Fruit fly (Drosophila melanogaster) whole organism, embryonic: ENCODE measurements around the gene IscU.

Experiments used
- Ada2b ChIP-seq: fragments of 200-800 bp; sonication (Bioruptor generic); IDR thresholded peaks from 2 replicates; pipeline ENCODE4 v1.3.6; 2022; ENCODE audit warnings: missing biosample characterization, missing genetic modification characterization
- B-H1 ChIP-seq: fragments of 200-800 bp; sonication (Bioruptor generic); IDR thresholded peaks from 3 replicates; pipeline ENCODE4 v1.3.6; 2022; ENCODE audit warnings: missing biosample characterization, missing genetic modification characterization
- CG10274 ChIP-seq: fragments of 200-800 bp; sonication (Bioruptor generic); optimal IDR thresholded peaks from 3 replicates; lab custom pipeline; 2017; ENCODE audit warnings: missing biosample characterization, mild to moderate bottlenecking, missing genetic modification characterization
- CG10431 ChIP-seq: fragments of 200-800 bp; sonication (Bioruptor generic); optimal IDR thresholded peaks from 3 replicates; lab custom pipeline; 2018; ENCODE audit warnings: missing biosample characterization, mild to moderate bottlenecking, missing genetic modification characterization
- CG10565 ChIP-seq: fragments of 200-800 bp; sonication (Bioruptor generic); optimal IDR thresholded peaks from 3 replicates; lab custom pipeline; 2016; ENCODE audit warnings: missing biosample characterization, mild to moderate bottlenecking, missing genetic modification characterization
- CG11696 ChIP-seq: fragments of 200-800 bp; sonication (Bioruptor generic); IDR thresholded peaks from 2 replicates; pipeline ENCODE4 v1.3.6; 2022; ENCODE audit warnings: missing biosample characterization, missing genetic modification characterization
- CG11723 ChIP-seq: fragments of 200-800 bp; sonication (Bioruptor generic); optimal IDR thresholded peaks from 2 replicates; lab custom pipeline; 2017; ENCODE audit warnings: missing biosample characterization, mild to moderate bottlenecking, missing genetic modification characterization
- CG12659 ChIP-seq: fragments of 200-800 bp; sonication (Bioruptor generic); optimal IDR thresholded peaks from 3 replicates; lab custom pipeline; 2017; ENCODE audit warnings: mild to moderate bottlenecking, missing biosample characterization, missing genetic modification reagents, missing genetic modification characterization
- CG13296 ChIP-seq: fragments of 200-800 bp; sonication (Bioruptor generic); optimal IDR thresholded peaks from 3 replicates; lab custom pipeline; 2018; ENCODE audit warnings: missing biosample characterization, mild to moderate bottlenecking, missing genetic modification characterization
- CG13775 ChIP-seq: fragments of 200-800 bp; sonication (Bioruptor generic); optimal IDR thresholded peaks from 3 replicates; lab custom pipeline; 2017; ENCODE audit warnings: missing biosample characterization, mild to moderate bottlenecking, missing genetic modification characterization
- CG13894 ChIP-seq: fragments of 200-800 bp; sonication (Bioruptor generic); optimal IDR thresholded peaks from 3 replicates; lab custom pipeline; 2018; ENCODE audit warnings: missing biosample characterization, mild to moderate bottlenecking, missing genetic modification characterization, moderate library complexity
- CG30020 ChIP-seq: fragments of 200-800 bp; optimal IDR thresholded peaks from 2 replicates; lab custom pipeline; 2019; ENCODE audit warnings: missing biosample characterization, mild to moderate bottlenecking, missing genetic modification characterization, moderate library complexity
- CG33213 ChIP-seq: fragments of 200-800 bp; sonication (Bioruptor generic); optimal IDR thresholded peaks from 3 replicates; lab custom pipeline; 2016; ENCODE audit warnings: missing biosample characterization, missing genetic modification characterization
- CG4424 ChIP-seq: fragments of 200-800 bp; sonication (Bioruptor generic); optimal IDR thresholded peaks from 3 replicates; lab custom pipeline; 2016; ENCODE audit warnings: missing biosample characterization, missing genetic modification characterization
- CG8478 ChIP-seq: fragments of >200 bp; optimal IDR thresholded peaks from 2 replicates; lab custom pipeline; 2018
- CG9797 ChIP-seq: fragments of 200-800 bp; sonication (Bioruptor generic); optimal IDR thresholded peaks from 3 replicates; lab custom pipeline; 2018; ENCODE audit warnings: missing biosample characterization, mild to moderate bottlenecking, missing genetic modification characterization
- Dad ChIP-seq: fragments of 200-800 bp; sonication (Bioruptor generic); optimal IDR thresholded peaks from 3 replicates; lab custom pipeline; 2016; ENCODE audit warnings: missing biosample characterization, missing genetic modification characterization
- Doc3 ChIP-seq: fragments of 200-800 bp; sonication (Bioruptor generic); IDR thresholded peaks from 3 replicates; pipeline ENCODE4 v1.3.6; 2022; ENCODE audit warnings: missing biosample characterization, missing genetic modification characterization; ENCODE audit not compliant: partially characterized antibody
- E2f1 ChIP-seq: fragments of 200-800 bp; sonication (Bioruptor generic); IDR thresholded peaks from 2 replicates; pipeline ENCODE4 v1.3.6; 2022; ENCODE audit warnings: missing biosample characterization, missing genetic modification characterization
- ERR ChIP-seq: fragments of 200-800 bp; sonication (Bioruptor generic); optimal IDR thresholded peaks from 2 replicates; lab custom pipeline; 2016; ENCODE audit warnings: missing biosample characterization, missing genetic modification characterization
- HLH3B ChIP-seq: fragments of 200-800 bp; sonication (Bioruptor generic); IDR thresholded peaks from 2 replicates; pipeline ENCODE4 v1.3.6; 2022; ENCODE audit warnings: missing biosample characterization, missing genetic modification characterization
- HLH4C ChIP-seq: fragments of 200-800 bp; sonication (Bioruptor generic); IDR thresholded peaks from 3 replicates; pipeline ENCODE4 v1.3.6; 2022; ENCODE audit warnings: missing biosample characterization, missing genetic modification characterization; ENCODE audit not compliant: partially characterized antibody
- Hr3 ChIP-seq: fragments of 200-800 bp; sonication (Bioruptor generic); optimal IDR thresholded peaks from 3 replicates; lab custom pipeline; 2016; ENCODE audit warnings: missing biosample characterization, missing genetic modification characterization
- Hr51 ChIP-seq, 2 experiments: fragments of 200-800 bp; sonication (Bioruptor generic); optimal IDR thresholded peaks; 2 replicates in 1 of 2; 3 replicates in 1 of 2; lab custom pipeline; 2016 to 2018; ENCODE audit warnings: missing biosample characterization in 2 of 2, missing genetic modification characterization in 2 of 2, mild to moderate bottlenecking in 1 of 2, moderate library complexity in 1 of 2
- Mrtf ChIP-seq: fragments of 200-800 bp; sonication (Bioruptor generic); IDR thresholded peaks from 3 replicates; pipeline ENCODE4 v1.3.6; 2022; ENCODE audit warnings: missing biosample characterization, missing genetic modification characterization
- NC2α ChIP-seq: fragments of 200-800 bp; sonication (Bioruptor generic); optimal IDR thresholded peaks from 2 replicates; lab custom pipeline; 2016; ENCODE audit warnings: missing biosample characterization, missing genetic modification characterization
- Poxn ChIP-seq: fragments of 200-800 bp; sonication (Bioruptor generic); IDR thresholded peaks from 2 replicates; pipeline ENCODE4 v1.3.6; 2022; ENCODE audit warnings: missing biosample characterization, missing genetic modification characterization
- Xrp1 ChIP-seq: fragments of 200-800 bp; sonication (Bioruptor generic); IDR thresholded peaks from 2 replicates; pipeline ENCODE4 v1.3.6; 2022; ENCODE audit warnings: missing biosample characterization, missing genetic modification characterization
- al ChIP-seq: fragments of 200-800 bp; sonication (Bioruptor generic); IDR thresholded peaks from 2 replicates; pipeline ENCODE4 v1.3.6; 2022; ENCODE audit warnings: missing biosample characterization, missing genetic modification characterization
- bsh ChIP-seq, 2 experiments: fragments of 200-800 bp; sonication (Bioruptor generic); optimal IDR thresholded peaks; 2 replicates each; lab custom pipeline; 2017 to 2018; ENCODE audit warnings: mild to moderate bottlenecking in 2 of 2, missing biosample characterization in 2 of 2, missing genetic modification characterization in 2 of 2, moderate library complexity in 1 of 2
- btn ChIP-seq: fragments of 200-800 bp; sonication (Bioruptor generic); optimal IDR thresholded peaks from 2 replicates; lab custom pipeline; 2016; ENCODE audit warnings: missing biosample characterization, missing genetic modification characterization
- cato ChIP-seq: fragments of 200-800 bp; sonication (Bioruptor generic); optimal IDR thresholded peaks from 2 replicates; lab custom pipeline; 2016; ENCODE audit warnings: missing biosample characterization, missing genetic modification characterization, borderline replicate concordance
- chif ChIP-seq, 2 experiments: fragments of 200-800 bp; sonication (Bioruptor generic); optimal IDR thresholded peaks; 3 replicates each; lab custom pipeline; 2016; ENCODE audit warnings: missing biosample characterization in 2 of 2, missing genetic modification characterization in 2 of 2
- dan ChIP-seq: fragments of 200-800 bp; sonication (Bioruptor generic); IDR thresholded peaks from 2 replicates; pipeline ENCODE4 v1.3.6; 2022; ENCODE audit warnings: missing biosample characterization, missing genetic modification characterization
- dmrt11E ChIP-seq: fragments of 200-800 bp; sonication (Bioruptor generic); optimal IDR thresholded peaks from 3 replicates; lab custom pipeline; 2018; ENCODE audit warnings: missing biosample characterization, mild to moderate bottlenecking, missing genetic modification characterization, moderate library complexity
- eve ChIP-seq, 2 experiments: fragments of >200 bp; optimal IDR thresholded peaks; 2 replicates each; lab custom pipeline; 2017; ENCODE audit warnings: missing biosample characterization in 2 of 2, missing genetic modification characterization in 2 of 2
- gsb ChIP-seq: fragments of 200-800 bp; sonication (Bioruptor generic); IDR thresholded peaks from 2 replicates; pipeline ENCODE4 v1.3.6; 2022; ENCODE audit warnings: missing biosample characterization, missing genetic modification characterization
- her ChIP-seq: fragments of 200-800 bp; sonication (Bioruptor generic); optimal IDR thresholded peaks from 2 replicates; lab custom pipeline; 2016; ENCODE audit warnings: missing biosample characterization, missing genetic modification characterization
- kah ChIP-seq: fragments of 200-800 bp; sonication (Bioruptor generic); optimal IDR thresholded peaks from 2 replicates; lab custom pipeline; 2018; ENCODE audit warnings: missing biosample characterization, mild to moderate bottlenecking, missing genetic modification characterization
- ken ChIP-seq: fragments of 200-800 bp; sonication (Bioruptor generic); IDR thresholded peaks from 3 replicates; pipeline ENCODE4 v1.3.6; 2022; ENCODE audit warnings: missing biosample characterization, missing genetic modification characterization
- kni ChIP-seq: fragments of 200-800 bp; sonication (Bioruptor generic); optimal IDR thresholded peaks from 3 replicates; lab custom pipeline; 2017; ENCODE audit warnings: mild to moderate bottlenecking, missing biosample characterization, missing genetic modification reagents, missing genetic modification characterization
- luna ChIP-seq: fragments of 200-800 bp; sonication (Bioruptor generic); optimal IDR thresholded peaks from 2 replicates; lab custom pipeline; 2016; ENCODE audit warnings: missing biosample characterization, missing genetic modification characterization
- pan ChIP-seq, 4 experiments: fragments of >200 bp in 3 of 4; fragments of 200-800 bp in 1 of 4; sonication (Bioruptor generic) in 1 of 4; optimal IDR thresholded peaks in 3 of 4; IDR thresholded peaks in 1 of 4; 2 replicates each; pipeline versions ENCODE4 v1.3.6 to Lab custom; 2017 to 2022; ENCODE audit warnings: missing biosample characterization in 2 of 4, missing genetic modification characterization in 2 of 4, mixed read lengths in 1 of 4
- ro ChIP-seq: fragments of 200-800 bp; sonication (Bioruptor generic); IDR thresholded peaks from 2 replicates; pipeline ENCODE4 v1.3.6; 2022; ENCODE audit warnings: missing biosample characterization, missing genetic modification characterization
- sd ChIP-seq: fragments of 200-800 bp; sonication (Bioruptor generic); optimal IDR thresholded peaks from 3 replicates; lab custom pipeline; 2018; ENCODE audit warnings: missing biosample characterization, mild to moderate bottlenecking, missing genetic modification characterization, moderate library complexity
- slp2 ChIP-seq: fragments of 200-800 bp; sonication (Bioruptor generic); optimal IDR thresholded peaks from 2 replicates; lab custom pipeline; 2016; ENCODE audit warnings: missing biosample characterization, missing genetic modification characterization
- vvl ChIP-seq: fragments of 200-800 bp; sonication (Bioruptor generic); IDR thresholded peaks from 2 replicates; pipeline ENCODE4 v1.3.6; 2022; ENCODE audit warnings: missing biosample characterization, missing genetic modification characterization
- wek ChIP-seq: fragments of 200-800 bp; sonication (Bioruptor generic); optimal IDR thresholded peaks from 3 replicates; lab custom pipeline; 2018; ENCODE audit warnings: missing biosample characterization, mild to moderate bottlenecking, missing genetic modification characterization, moderate library complexity
- yki ChIP-seq: fragments of >200 bp; optimal IDR thresholded peaks from 3 replicates; lab custom pipeline; 2018
- zen2 ChIP-seq: fragments of 200-800 bp; sonication (Bioruptor generic); IDR thresholded peaks from 3 replicates; pipeline ENCODE4 v1.3.6; 2022; ENCODE audit warnings: missing biosample characterization, missing genetic modification characterization; ENCODE audit not compliant: partially characterized antibody

Gene IscU

dm6 chr3R:8811323-8811936 lies 12.5 kb downstream of the IscU start (continued):
- peak; percentile 98 for TF ChIP-seq E2f1 (GFP tag; lab: Robert Waterston, UW)
- TF ChIP-seq Hr51 (GFP tag; optimal IDR thresholded peaks at IDR 0.05; lab: Kevin White, UChicago), result peak; percentile 99
- peak; percentile 95 for TF ChIP-seq CG10274
- no peak for TF ChIP-seq yki (lab: Kevin White, UChicago)
- peak; percentile 99 for TF ChIP-seq Hr3
- peak; percentile 98 for TF ChIP-seq ERR (GFP tag; lab: Kevin White, UChicago)
- peak; percentile 99 for TF ChIP-seq CG13894 (tag; lab: Kevin White, UChicago)
- TF ChIP-seq CG13296 (GFP tag; lab: Kevin White, UChicago), result peak; percentile 99
- TF ChIP-seq CG30020, result peak; percentile 86
- peak; percentile 86 for TF ChIP-seq CG10431 (GFP tag; lab: Kevin White, UChicago)
- peak; percentile 98 for TF ChIP-seq gsb
- TF ChIP-seq wek (GFP tag; lab: Kevin White, UChicago), result peak; percentile 95
- TF ChIP-seq CG11696 (GFP tag; lab: Robert Waterston, UW), result peak; percentile 96
- TF ChIP-seq Ada2b (GFP tag; lab: Robert Waterston, UW), result peak; percentile 99
- TF ChIP-seq dan (GFP tag; lab: Robert Waterston, UW), result no peak
- TF ChIP-seq slp2 (GFP tag; lab: Kevin White, UChicago), result peak; percentile 96
- TF ChIP-seq NC2α (GFP tag; lab: Kevin White, UChicago), result peak; percentile 98
- no peak for TF ChIP-seq CG8478 (lab: Kevin White, UChicago)
- peak; percentile 97 for TF ChIP-seq btn (GFP tag; lab: Kevin White, UChicago)
- TF ChIP-seq CG33213 (GFP tag; lab: Kevin White, UChicago), result peak; percentile 99
- TF ChIP-seq her, result peak; percentile 96
- peak; percentile 98 for TF ChIP-seq cato (GFP tag; lab: Kevin White, UChicago)
- peak; percentile 95 for TF ChIP-seq CG10565 (GFP tag; lab: Kevin White, UChicago)
- TF ChIP-seq CG4424 (GFP tag; lab: Kevin White, UChicago), result peak; percentile 99
- TF ChIP-seq bsh (GFP tag; optimal IDR thresholded peaks at IDR 0.05; lab: Kevin White, UChicago), result peak; percentile 96 to 99
- TF ChIP-seq ken (GFP tag; lab: Robert Waterston, UW), result peak; percentile 98
- peak; percentile 99 for TF ChIP-seq vvl
- peak; percentile 97 for TF ChIP-seq CG13775 (GFP tag; lab: Kevin White, UChicago)
- TF ChIP-seq chif (GFP tag; optimal IDR thresholded peaks at IDR 0.05; lab: Kevin White, UChicago), result peak; percentile 98 to 99
- TF ChIP-seq pan (optimal IDR thresholded peaks at IDR 0.05; lab: Kevin White, UChicago), result no peak
- TF ChIP-seq pan (GFP tag; optimal IDR thresholded peaks at IDR 0.05 in 1 of 2, IDR thresholded peaks at IDR 0.05 in 1 of 2), result peak in 1 of 2 experiments; percentile 99
- peak; percentile 98 for TF ChIP-seq Poxn (GFP tag; lab: Robert Waterston, UW)
- no peak for TF ChIP-seq Doc3 (GFP tag; lab: Robert Waterston, UW)
- peak; percentile 98 for TF ChIP-seq luna (GFP tag; lab: Kevin White, UChicago)
- peak; percentile 99; the same call in 2 of the 3 replicates for TF ChIP-seq Mrtf (GFP tag; lab: Robert Waterston, UW)
- peak; percentile 99 for TF ChIP-seq Dad
- peak; percentile 97 for TF ChIP-seq CG11723 (GFP tag; lab: Kevin White, UChicago)
- TF ChIP-seq zen2 (GFP tag; lab: Robert Waterston, UW), result no peak
- peak in 1 of 2 experiments; percentile 99 for TF ChIP-seq eve (GFP tag; optimal IDR thresholded peaks at IDR 0.05; lab: Kevin White, UChicago)
- no peak for TF ChIP-seq HLH4C (GFP tag; lab: Robert Waterston, UW)
- TF ChIP-seq B-H1 (GFP tag; lab: Robert Waterston, UW), result peak; percentile 98
- TF ChIP-seq sd (tag; lab: Kevin White, UChicago), result peak; percentile 96
- TF ChIP-seq dmrt11E (tag; lab: Kevin White, UChicago), result peak; percentile 96
- peak; percentile 98 for TF ChIP-seq Xrp1
- peak; percentile 95 for TF ChIP-seq ro
- peak; percentile 44 for TF ChIP-seq CG9797 (GFP tag; lab: Kevin White, UChicago)
- peak; percentile 99 for TF ChIP-seq CG12659 (GFP tag; lab: Kevin White, UChicago)
- TF ChIP-seq HLH3B (GFP tag; lab: Robert Waterston, UW), result peak; percentile 99
- peak; percentile 94 for TF ChIP-seq kni (GFP tag; lab: Kevin White, UChicago)
- TF ChIP-seq al (GFP tag; lab: Robert Waterston, UW), result peak; percentile 99
- peak; percentile 97 for TF ChIP-seq kah (GFP tag; lab: Kevin White, UChicago)
